Fruit fly (Drosophila melanogaster) whole organism, pupa: ENCODE results near the gene Gcn5.

Source experiments
- CG10348 ChIP-seq: fragments of 200-800 bp; sonication (Bioruptor generic); IDR thresholded peaks from 2 replicates; pipeline ENCODE4 v1.3.6; 2022; ENCODE audit warnings: missing biosample characterization, missing genetic modification characterization
- CG13204 ChIP-seq: fragments of 200-800 bp; sonication (Bioruptor generic); optimal IDR thresholded peaks from 2 replicates; lab custom pipeline; 2018; ENCODE audit warnings: missing biosample characterization, mild to moderate bottlenecking, missing genetic modification characterization, moderate library complexity
- CG14655 ChIP-seq: fragments of 200-800 bp; sonication (Bioruptor generic); optimal IDR thresholded peaks from 3 replicates; lab custom pipeline; 2017; ENCODE audit warnings: mild to moderate bottlenecking, missing biosample characterization, missing genetic modification reagents, missing genetic modification characterization
- CG34367 ChIP-seq: fragments of 200-800 bp; sonication (Bioruptor generic); optimal IDR thresholded peaks from 2 replicates; lab custom pipeline; 2018; ENCODE audit warnings: missing biosample characterization, mild to moderate bottlenecking, missing genetic modification characterization
- CG4496 ChIP-seq: fragments of 200-800 bp; sonication (Bioruptor generic); IDR thresholded peaks from 3 replicates; pipeline ENCODE4 v1.3.6; 2022; ENCODE audit warnings: missing biosample characterization, missing genetic modification characterization
- CG8159 ChIP-seq: fragments of 200-800 bp; sonication (Bioruptor generic); optimal IDR thresholded peaks from 3 replicates; lab custom pipeline; 2018; ENCODE audit warnings: missing biosample characterization, mild to moderate bottlenecking, missing genetic modification characterization, moderate library complexity
- CG9948 ChIP-seq: fragments of 200-800 bp; sonication (Bioruptor generic); optimal IDR thresholded peaks from 2 replicates; lab custom pipeline; 2018; ENCODE audit warnings: missing biosample characterization, mild to moderate bottlenecking, missing genetic modification characterization, moderate library complexity
- D1 ChIP-seq: fragments of 200-800 bp; sonication (Bioruptor generic); optimal IDR thresholded peaks from 2 replicates; lab custom pipeline; 2018; ENCODE audit warnings: missing biosample characterization, mild to moderate bottlenecking, missing genetic modification characterization, moderate library complexity
- Ets98B ChIP-seq: fragments of 200-800 bp; sonication (Bioruptor generic); IDR thresholded peaks from 2 replicates; pipeline ENCODE4 v1.3.6; 2022; ENCODE audit warnings: missing biosample characterization, missing genetic modification characterization
- Pif1A ChIP-seq: fragments of 200-800 bp; sonication (Bioruptor generic); optimal IDR thresholded peaks from 3 replicates; lab custom pipeline; 2016; ENCODE audit warnings: missing biosample characterization, missing genetic modification characterization
- Snoo ChIP-seq: fragments of 200-800 bp; sonication (Bioruptor generic); optimal IDR thresholded peaks from 3 replicates; lab custom pipeline; 2017; ENCODE audit warnings: missing biosample characterization, mild to moderate bottlenecking, missing genetic modification characterization, inconsistent platforms
- gl ChIP-seq: fragments of 200-800 bp; sonication (Bioruptor generic); optimal IDR thresholded peaks from 2 replicates; lab custom pipeline; 2018; ENCODE audit warnings: missing biosample characterization, mild to moderate bottlenecking, missing genetic modification characterization
- rn ChIP-seq: fragments of 200-800 bp; sonication (Bioruptor generic); IDR thresholded peaks from 2 replicates; pipeline ENCODE4 v1.3.6; 2022; ENCODE audit warnings: missing biosample characterization, missing genetic modification characterization

DNA sequence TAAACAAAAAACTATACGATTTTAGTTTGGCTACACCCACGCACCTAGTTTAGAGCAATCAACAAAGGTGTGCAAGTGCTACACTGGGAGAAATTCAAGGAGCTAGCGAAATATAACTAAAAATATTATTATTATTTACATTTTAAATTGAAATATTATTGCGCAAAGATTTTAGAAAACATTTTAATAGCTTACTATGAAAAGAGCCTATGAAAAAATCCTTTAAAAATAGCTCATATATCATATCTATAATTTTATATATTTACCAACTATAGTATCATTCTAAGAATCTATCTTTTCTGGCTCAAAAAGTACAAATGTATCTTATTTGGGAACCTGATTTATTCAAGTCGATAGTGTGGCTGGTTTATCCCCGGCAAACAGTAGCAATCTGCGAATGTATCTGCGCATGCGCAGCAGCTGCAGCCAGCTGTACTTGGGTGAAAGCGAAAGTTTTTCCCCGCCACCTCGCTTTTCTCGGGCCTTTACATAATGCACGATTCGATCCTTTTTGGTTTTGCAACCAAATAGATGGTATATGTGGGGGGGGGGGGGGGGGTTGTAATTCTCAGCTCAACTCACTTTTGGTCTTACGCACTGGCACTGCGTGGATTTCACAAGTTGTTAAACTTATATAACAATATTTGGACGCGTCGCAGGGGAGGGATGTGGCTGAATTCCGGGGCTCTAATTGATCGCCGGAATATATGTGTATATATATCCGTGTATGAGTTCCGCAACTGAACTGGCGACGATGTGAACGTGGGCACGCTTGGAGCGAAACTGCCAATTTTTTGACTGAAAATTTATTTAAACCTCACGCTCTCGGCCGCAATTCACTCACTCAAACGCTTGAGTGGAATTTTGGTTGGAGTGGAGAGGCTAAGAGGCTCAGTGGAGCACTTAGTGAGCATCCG lies 27.1 kb downstream of the Gcn5 start, which contains the start of gene CG10657:
- no peak for TF ChIP-seq Pif1A (GFP tag; lab: Kevin White, UChicago)
- TF ChIP-seq CG14655 (GFP tag; lab: Kevin White, UChicago), result no peak
- TF ChIP-seq CG9948 (tag; lab: Kevin White, UChicago), result peak; percentile 18
- no peak for TF ChIP-seq rn
- TF ChIP-seq CG10348 (GFP tag; lab: Robert Waterston, UW), result no peak
- TF ChIP-seq gl (tag; lab: Kevin White, UChicago), result no peak
- no peak for TF ChIP-seq CG13204 (GFP tag; lab: Kevin White, UChicago)
- no peak; the same call in 1 of the 2 replicates for TF ChIP-seq Ets98B (GFP tag; lab: Robert Waterston, UW)
- no peak for TF ChIP-seq CG34367 (tag; lab: Kevin White, UChicago)
- TF ChIP-seq D1 (tag; lab: Kevin White, UChicago), result no peak
- TF ChIP-seq CG8159, result no peak
- 0 out of 3 replicates have a peak, but pooled peaks have one; percentile 32 for TF ChIP-seq CG4496 (GFP tag; lab: Robert Waterston, UW)
- TF ChIP-seq Snoo (tag; lab: Kevin White, UChicago), result no peak
